Worm (Caenorhabditis elegans) whole organism, L2 larva: ENCODE measurements around the gene saps-1.
A peak's percentile ranks its signal among the peaks of the same experiment; 100 is the strongest.

Experiments
- C34F6.9 ChIP-seq: fragments of 150-350 bp; optimal IDR thresholded peaks from 2 replicates; lab custom pipeline; 2014; ENCODE audit warnings: missing biosample characterization, missing genetic modification characterization
- F13H6.1 ChIP-seq: sonication (generic microtip); optimal IDR thresholded peaks from 2 replicates; lab custom pipeline; 2016; ENCODE audit warnings: missing genetic modification characterization, missing compliant biosample characterization
- R02D3.7 ChIP-seq: fragments of 150-350 bp; optimal IDR thresholded peaks from 2 replicates; lab custom pipeline; 2014; ENCODE audit warnings: missing biosample characterization, missing genetic modification characterization
- Y55F3AM.14 ChIP-seq: fragments of 200-800 bp; sonication (Bioruptor generic); optimal IDR thresholded peaks from 2 replicates; lab custom pipeline; 2018; ENCODE audit warnings: mild to moderate bottlenecking, missing genetic modification characterization, missing compliant biosample characterization
- alr-1 ChIP-seq: fragments of 150-350 bp; optimal IDR thresholded peaks from 2 replicates; lab custom pipeline; 2014; ENCODE audit warnings: missing biosample characterization, missing genetic modification characterization
- aly-2 ChIP-seq: fragments of 150-350 bp; optimal IDR thresholded peaks from 2 replicates; lab custom pipeline; 2014; ENCODE audit warnings: missing biosample characterization, missing genetic modification characterization
- ama-1 ChIP-seq: fragments of 150-350 bp; optimal IDR thresholded peaks from 2 replicates; lab custom pipeline; 2018; ENCODE audit warnings: inconsistent platforms
- blmp-1 ChIP-seq: sonication (generic microtip); optimal IDR thresholded peaks from 2 replicates; lab custom pipeline; 2017; ENCODE audit warnings: missing genetic modification characterization, mild to moderate bottlenecking, missing compliant biosample characterization, antibody characterized with exemption, moderate library complexity; ENCODE audit not compliant: insufficient read depth
- ceh-82 ChIP-seq: fragments of 150-350 bp; optimal IDR thresholded peaks from 2 replicates; lab custom pipeline; 2014; ENCODE audit warnings: missing biosample characterization, missing genetic modification characterization
- crh-2 ChIP-seq: sonication (generic microtip); optimal IDR thresholded peaks from 2 replicates; lab custom pipeline; 2017; ENCODE audit warnings: missing biosample characterization, missing genetic modification characterization
- dmd-4 ChIP-seq: sonication (generic microtip); optimal IDR thresholded peaks from 2 replicates; lab custom pipeline; 2017; ENCODE audit warnings: missing biosample characterization, missing genetic modification characterization
- egl-27 ChIP-seq: sonication (generic microtip); optimal IDR thresholded peaks from 3 replicates; lab custom pipeline; 2017; ENCODE audit warnings: missing biosample characterization, missing genetic modification reagents, missing genetic modification characterization
- elt-1 ChIP-seq: fragments of 150-350 bp; optimal IDR thresholded peaks from 2 replicates; lab custom pipeline; 2014; ENCODE audit warnings: missing biosample characterization, missing genetic modification characterization
- fos-1 ChIP-seq: fragments of 150-350 bp; optimal IDR thresholded peaks from 2 replicates; lab custom pipeline; 2014; ENCODE audit warnings: missing biosample characterization, missing genetic modification characterization
- lin-11 ChIP-seq: fragments of 150-350 bp; sonication (generic microtip); optimal IDR thresholded peaks from 2 replicates; lab custom pipeline; 2014; ENCODE audit warnings: missing biosample characterization, missing genetic modification characterization, inconsistent platforms, mixed read lengths
- lsy-2 ChIP-seq, 2 experiments: fragments of 150-350 bp in 1 of 2; sonication (generic microtip) in 1 of 2; optimal IDR thresholded peaks; 2 replicates each; lab custom pipeline; 2014 to 2017; ENCODE audit warnings: missing biosample characterization in 2 of 2, missing genetic modification characterization in 2 of 2
- mdl-1 ChIP-seq, 2 experiments: fragments of 150-350 bp in 1 of 2; sonication (generic microtip) in 1 of 2; optimal IDR thresholded peaks; 2 replicates each; lab custom pipeline; 2017; ENCODE audit warnings: missing biosample characterization in 2 of 2, missing genetic modification characterization in 2 of 2
- nhr-10 ChIP-seq: sonication (generic microtip); optimal IDR thresholded peaks from 2 replicates; lab custom pipeline; 2017; ENCODE audit warnings: missing biosample characterization, missing genetic modification characterization
- nhr-23 ChIP-seq: fragments of 150-350 bp; optimal IDR thresholded peaks from 2 replicates; lab custom pipeline; 2014; ENCODE audit warnings: missing biosample characterization, missing genetic modification reagents, missing genetic modification characterization
- nhr-25 ChIP-seq: fragments of 150-350 bp; sonication (generic microtip); optimal IDR thresholded peaks from 3 replicates; lab custom pipeline; 2014; ENCODE audit warnings: missing biosample characterization, missing genetic modification characterization
- peb-1 ChIP-seq: fragments of 150-350 bp; optimal IDR thresholded peaks from 2 replicates; lab custom pipeline; 2014; ENCODE audit warnings: missing biosample characterization, missing genetic modification characterization
- sem-4 ChIP-seq: fragments of 150-350 bp; optimal IDR thresholded peaks from 2 replicates; lab custom pipeline; 2014; ENCODE audit warnings: missing biosample characterization, missing genetic modification reagents, missing genetic modification characterization
- sma-3 ChIP-seq: sonication (generic microtip); optimal IDR thresholded peaks from 2 replicates; lab custom pipeline; 2016; ENCODE audit warnings: missing genetic modification reagents, missing genetic modification characterization, missing compliant biosample characterization
- snpc-4 ChIP-seq: fragments of 150-350 bp; optimal IDR thresholded peaks from 2 replicates; lab custom pipeline; 2014; ENCODE audit warnings: missing biosample characterization, missing genetic modification characterization
- unc-55 ChIP-seq: fragments of 150-350 bp; sonication (generic microtip); optimal IDR thresholded peaks from 3 replicates; lab custom pipeline; 2014; ENCODE audit warnings: missing biosample characterization, missing genetic modification reagents, missing genetic modification characterization
- zag-1 ChIP-seq: fragments of 150-350 bp; optimal IDR thresholded peaks from 2 replicates; lab custom pipeline; 2014; ENCODE audit warnings: missing biosample characterization, missing genetic modification characterization
- ztf-1 ChIP-seq: fragments of 200-800 bp; sonication (Bioruptor generic); conservative IDR thresholded peaks from 2 replicates; pipeline ENCODE4 v1.3.6; 2022; ENCODE audit warnings: missing genetic modification characterization, missing compliant biosample characterization
- ztf-11 ChIP-seq: sonication (generic microtip); optimal IDR thresholded peaks from 2 replicates; lab custom pipeline; 2017; ENCODE audit warnings: missing biosample characterization, missing genetic modification characterization
- ztf-4 ChIP-seq: fragments of 150-350 bp; optimal IDR thresholded peaks from 2 replicates; lab custom pipeline; 2014; ENCODE audit warnings: missing biosample characterization, missing genetic modification characterization

saps-1 gene

DNA sequence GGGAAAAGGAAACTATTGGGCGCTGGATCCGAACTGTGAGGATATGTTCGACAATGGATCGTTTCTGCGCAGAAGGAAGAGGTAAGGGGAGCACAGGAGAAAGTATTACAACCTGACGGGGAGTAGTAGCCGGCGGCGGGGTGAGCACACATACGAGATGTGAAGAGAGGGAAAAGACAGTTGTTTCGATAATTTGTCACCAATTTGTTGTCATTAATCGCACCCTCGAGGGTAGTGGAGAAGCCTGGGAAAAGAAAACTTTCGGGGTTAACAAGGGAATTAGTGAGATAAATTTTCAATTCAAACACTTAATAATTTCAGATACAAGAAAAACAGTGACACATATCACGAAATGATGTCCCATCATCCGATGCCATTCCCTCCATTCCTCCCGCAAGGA lies 14.5 kb upstream of the saps-1 start:
- TF ChIP-seq ztf-1 (GFP tag; lab: Robert Waterston, UW) (no peak), R02D3.7 (tag; lab: Kevin White, UChicago) (no peak), unc-55 (GFP tag; lab: Kevin White, UChicago) (no peak), ztf-11 (no peak), zag-1 (tag; lab: Kevin White, UChicago) (no peak), nhr-25 (tag; lab: Kevin White, UChicago) (no peak), snpc-4 (tag; lab: Kevin White, UChicago) (no peak), ztf-4 (tag; lab: Kevin White, UChicago) (no peak), sma-3 (GFP tag; lab: Kevin White, UChicago) (no peak), ama-1 (lab: Kevin White, UChicago) (no peak), lsy-2 (tag; optimal IDR thresholded peaks at IDR 0.05; lab: Kevin White, UChicago) (no peak), sem-4 (no peak), Y55F3AM.14 (no peak), elt-1 (tag; lab: Kevin White, UChicago) (no peak), F13H6.1 (tag; lab: Kevin White, UChicago) (no peak), nhr-10 (tag; lab: Kevin White, UChicago) (no peak)

- TF ChIP-seq ceh-82 (tag; lab: Kevin White, UChicago) (no peak), fos-1 (tag; lab: Kevin White, UChicago) (peak; percentile 46)
Observed at ce11 chrII:11283803-11284202, 13.7 kb upstream of the saps-1 start.

ce11 chrII:11284701-11285100 lies 12.8 kb upstream of the saps-1 start:
- TF ChIP-seq fos-1 (tag; lab: Kevin White, UChicago) (no peak), zag-1 (tag; lab: Kevin White, UChicago) (no peak), C34F6.9 (tag; lab: Kevin White, UChicago) (no peak), R02D3.7 (tag; lab: Kevin White, UChicago) (no peak), snpc-4 (tag; lab: Kevin White, UChicago) (no peak), nhr-23 (tag; lab: Kevin White, UChicago) (no peak), lin-11 (tag; lab: Kevin White, UChicago) (no peak), crh-2 (no peak), ztf-4 (tag; lab: Kevin White, UChicago) (no peak), mdl-1 (tag; optimal IDR thresholded peaks at IDR 0.05; lab: Kevin White, UChicago) (no peak), alr-1 (tag; lab: Kevin White, UChicago) (no peak), aly-2 (tag; lab: Kevin White, UChicago) (no peak)

- peak; percentile 32 for TF ChIP-seq fos-1 (tag; lab: Kevin White, UChicago)
- no peak for TF ChIP-seq snpc-4 (tag; lab: Kevin White, UChicago)
Observed at ce11 chrII:11285282-11285933, 12.1 kb upstream of the saps-1 start.

DNA sequence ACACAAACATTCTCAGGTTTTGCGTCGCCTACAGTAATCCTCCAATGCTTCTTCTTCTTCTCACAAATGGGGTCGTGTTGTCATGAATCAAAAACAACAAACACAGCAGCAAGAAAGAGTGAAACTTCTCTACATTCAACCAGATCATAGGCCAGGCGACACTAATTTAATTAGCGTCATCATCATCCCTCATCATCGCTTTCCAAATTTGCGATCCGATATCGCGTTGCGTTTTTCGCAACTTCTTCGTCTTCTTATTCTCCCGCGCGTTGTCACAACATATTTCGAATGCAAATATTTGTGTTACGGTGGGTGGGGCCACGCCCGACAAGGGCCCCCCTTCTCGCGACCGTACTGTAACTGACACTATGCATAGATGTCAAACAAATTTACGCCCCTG lies 11.0 kb upstream of the saps-1 start:
- TF ChIP-seq peb-1 (tag; lab: Kevin White, UChicago) (no peak), nhr-10 (tag; lab: Kevin White, UChicago) (no peak)
- TF ChIP-seq, all 48 proteins: peak for 0

DNA sequence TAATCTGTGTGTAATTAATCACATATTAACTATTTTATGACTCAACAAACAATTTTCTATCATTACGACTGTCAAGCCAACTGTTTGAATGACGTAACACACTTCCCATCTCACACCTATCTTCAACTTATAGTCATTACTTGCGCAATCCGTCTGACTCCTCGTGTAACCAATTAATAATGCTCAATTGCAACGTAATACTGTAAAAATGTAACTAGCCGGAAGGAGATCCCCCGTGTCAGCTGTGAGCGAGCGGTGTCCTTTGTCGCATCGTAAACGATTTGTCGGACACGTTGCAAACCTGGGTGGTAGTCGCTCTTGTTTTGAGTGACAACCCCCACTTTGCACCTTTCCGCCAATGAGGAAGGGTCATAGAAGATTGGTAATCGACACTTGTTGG lies 9.3 kb upstream of the saps-1 start:
- TF ChIP-seq elt-1 (tag; lab: Kevin White, UChicago) (no peak), blmp-1 (no peak), egl-27 (tag; lab: Kevin White, UChicago) (no peak), dmd-4 (no peak), nhr-25 (tag; lab: Kevin White, UChicago) (no peak)
